ENCODE assay signal across 4 worm cellular contexts in genomic region chrV:6213845-6214244, ce11.
TF ChIP-seq lines count a peak whose summit lies in the region.

No protein-coding gene starts in this region.

TF ChIP-seq in whole organism, L2 larva, 48 proteins besides CTCF, POLR2A, EP300 and RAD21 (continues in another document):
- TF ChIP-seq ama-1 (optimal IDR thresholded peaks at IDR 0.05; lab: Kevin White, UChicago) (no peak), F13H6.1 (tag; optimal IDR thresholded peaks at IDR 0.05; lab: Kevin White, UChicago) (peak; percentile 69), nhr-21 (tag; optimal IDR thresholded peaks at IDR 0.05; lab: Kevin White, UChicago) (peak; percentile 19), fos-1 (tag; optimal IDR thresholded peaks at IDR 0.05; lab: Kevin White, UChicago) (peak; percentile 99), gmeb-1 (tag; optimal IDR thresholded peaks at IDR 0.05; lab: Kevin White, UChicago) (no peak), elt-1 (tag; optimal IDR thresholded peaks at IDR 0.05; lab: Kevin White, UChicago) (no peak), crh-2 (tag; optimal IDR thresholded peaks at IDR 0.05; lab: Kevin White, UChicago) (peak; percentile 98), unc-39 (tag; optimal IDR thresholded peaks at IDR 0.05; lab: Kevin White, UChicago) (no peak), lsy-2 (tag; optimal IDR thresholded peaks at IDR 0.05; lab: Kevin White, UChicago) (peak in 1 of 2 experiments; percentile 57), sma-3 (GFP tag; optimal IDR thresholded peaks at IDR 0.05; lab: Kevin White, UChicago) (peak; percentile 60), C34F6.9 (tag; optimal IDR thresholded peaks at IDR 0.05; lab: Kevin White, UChicago) (peak; percentile 85), Y55F3AM.14 (GFP tag; optimal IDR thresholded peaks at IDR 0.05; lab: Kevin White, UChicago) (peak; percentile 39), elt-3 (tag; optimal IDR thresholded peaks at IDR 0.05; lab: Kevin White, UChicago) (no peak), ceh-16 (tag; optimal IDR thresholded peaks at IDR 0.05; lab: Kevin White, UChicago) (no peak), egl-27 (tag; optimal IDR thresholded peaks at IDR 0.05; lab: Kevin White, UChicago) (peak; percentile 76), sma-9 (GFP tag; optimal IDR thresholded peaks at IDR 0.05; lab: Kevin White, UChicago) (peak; percentile 76), sma-9 (tag; optimal IDR thresholded peaks at IDR 0.05; lab: Kevin White, UChicago) (no peak), dmd-4 (tag; optimal IDR thresholded peaks at IDR 0.05; lab: Kevin White, UChicago) (no peak), skn-1 (tag; optimal IDR thresholded peaks at IDR 0.05; lab: Kevin White, UChicago) (peak; percentile 19), zag-1 (tag; optimal IDR thresholded peaks at IDR 0.05; lab: Kevin White, UChicago) (peak; percentile 42), mdl-1 (tag; optimal IDR thresholded peaks at IDR 0.05; lab: Kevin White, UChicago) (peak; percentile 49 to 81), snpc-4 (tag; optimal IDR thresholded peaks at IDR 0.05; lab: Kevin White, UChicago) (no peak), nhr-129 (tag; optimal IDR thresholded peaks at IDR 0.05; lab: Kevin White, UChicago) (peak; percentile 85)

TF ChIP-seq in whole organism, L4 larva, 104 proteins besides CTCF, POLR2A, EP300 and RAD21 (continues in another document):
- peak; percentile 66 for TF ChIP-seq mes-2 (tag; optimal IDR thresholded peaks at IDR 0.05; lab: Kevin White, UChicago; ENCODE audit: poor library complexity, severe bottlenecking)
- TF ChIP-seq lim-7 (GFP tag; IDR thresholded peaks at IDR 0.05; lab: Robert Waterston, UW): no peak
- TF ChIP-seq F10B5.3 (tag; optimal IDR thresholded peaks at IDR 0.05; lab: Kevin White, UChicago): no peak
- TF ChIP-seq aha-1 (tag; lab: Kevin White, UChicago): no peak
- no peak for TF ChIP-seq spr-1 (tag; optimal IDR thresholded peaks at IDR 0.05; lab: Kevin White, UChicago)
- no peak for TF ChIP-seq lin-13 (GFP tag; optimal IDR thresholded peaks at IDR 0.05; lab: Kevin White, UChicago)
- TF ChIP-seq vab-7 (GFP tag; IDR thresholded peaks at IDR 0.05; lab: Robert Waterston, UW): no peak
- TF ChIP-seq lin-38 (GFP tag; IDR thresholded peaks at IDR 0.05; lab: Robert Waterston, UW): no peak
- peak; percentile 33 for TF ChIP-seq dmd-6 (GFP tag; IDR thresholded peaks at IDR 0.05; lab: Robert Waterston, UW)
- no peak for TF ChIP-seq nhr-237 (tag; optimal IDR thresholded peaks at IDR 0.05; lab: Kevin White, UChicago)
- no peak for TF ChIP-seq mxl-2 (GFP tag; conservative IDR thresholded peaks at IDR 0.05; lab: Robert Waterston, UW)
- no peak for TF ChIP-seq sdz-12 (GFP tag; optimal IDR thresholded peaks at IDR 0.05; lab: Kevin White, UChicago)
- no peak for TF ChIP-seq Y48G9A.11 (GFP tag; IDR thresholded peaks at IDR 0.05; lab: Robert Waterston, UW)
- TF ChIP-seq ceh-32 (tag; optimal IDR thresholded peaks at IDR 0.05; lab: Kevin White, UChicago; ENCODE audit: poor library complexity): no peak
- no peak for TF ChIP-seq saeg-2 (GFP tag; IDR thresholded peaks at IDR 0.05; lab: Robert Waterston, UW)
- TF ChIP-seq daf-8 (GFP tag; IDR thresholded peaks at IDR 0.05; lab: Robert Waterston, UW): no peak
- TF ChIP-seq lin-15B (tag; optimal IDR thresholded peaks at IDR 0.05; lab: Kevin White, UChicago): no peak
- peak; percentile 35 for TF ChIP-seq ztf-7 (tag; optimal IDR thresholded peaks at IDR 0.05; lab: Kevin White, UChicago)
- no peak for TF ChIP-seq ces-1 (GFP tag; optimal IDR thresholded peaks at IDR 0.05; lab: Kevin White, UChicago)
- TF ChIP-seq ceh-62 (tag; optimal IDR thresholded peaks at IDR 0.05; lab: Kevin White, UChicago): no peak
- no peak for TF ChIP-seq daf-16 (GFP tag; optimal IDR thresholded peaks at IDR 0.05; lab: Kevin White, UChicago)
- TF ChIP-seq daf-16 (tag; optimal IDR thresholded peaks at IDR 0.05; lab: Kevin White, UChicago): peak; percentile 46
- no peak for TF ChIP-seq ceh-82 (tag; optimal IDR thresholded peaks at IDR 0.05; lab: Kevin White, UChicago)
- no peak for TF ChIP-seq zag-1 (tag; optimal IDR thresholded peaks at IDR 0.05; lab: Kevin White, UChicago)
- no peak for TF ChIP-seq aly-2 (tag; optimal IDR thresholded peaks at IDR 0.05; lab: Kevin White, UChicago)
- no peak for TF ChIP-seq ctbp-1 (GFP tag; IDR thresholded peaks at IDR 0.05; lab: Robert Waterston, UW)

TF ChIP-seq in whole organism, late embryonic, 69 proteins besides CTCF, POLR2A, EP300 and RAD21:
- peak; percentile 5 for TF ChIP-seq hlh-30 (tag; optimal IDR thresholded peaks at IDR 0.05; lab: Kevin White, UChicago; ENCODE audit: insufficient read depth)
- no peak for TF ChIP-seq fkh-6 (tag; optimal IDR thresholded peaks at IDR 0.05; lab: Kevin White, UChicago)
- peak; percentile 19 for TF ChIP-seq nfya-1 (tag; optimal IDR thresholded peaks at IDR 0.05; lab: Kevin White, UChicago)

TF ChIP-seq in whole organism, mixed stage, embryonic, 35 proteins besides CTCF, POLR2A, EP300 and RAD21:
- TF ChIP-seq nhr-76 (tag; optimal IDR thresholded peaks at IDR 0.05; lab: Kevin White, UChicago) (no peak), ces-1 (GFP tag; optimal IDR thresholded peaks at IDR 0.05; lab: Kevin White, UChicago) (peak; percentile 34)
